Worm (Caenorhabditis elegans) whole organism, early embryonic: ENCODE measurements around the gene spp-27.

Experiments used
- B0310.2 ChIP-seq: sonication (generic microtip); optimal IDR thresholded peaks from 2 replicates; lab custom pipeline; 2016; ENCODE audit warnings: mild to moderate bottlenecking, missing genetic modification characterization, missing compliant biosample characterization
- F13C5.2 ChIP-seq: sonication (generic microtip); optimal IDR thresholded peaks from 2 replicates; lab custom pipeline; 2017; ENCODE audit warnings: mild to moderate bottlenecking, missing genetic modification characterization, inconsistent platforms, missing compliant biosample characterization
- aly-1 ChIP-seq: sonication (generic microtip); optimal IDR thresholded peaks from 2 replicates; lab custom pipeline; 2016; ENCODE audit warnings: missing genetic modification characterization, missing compliant biosample characterization
- ama-1 ChIP-seq: fragments of 150-350 bp; optimal IDR thresholded peaks from 2 replicates; lab custom pipeline; 2014
- ceh-13 ChIP-seq: fragments of 200-800 bp; sonication (Bioruptor generic); optimal IDR thresholded peaks from 2 replicates; lab custom pipeline; 2018; ENCODE audit warnings: mild to moderate bottlenecking, missing genetic modification characterization, missing compliant biosample characterization
- ceh-36 ChIP-seq: sonication (generic microtip); optimal IDR thresholded peaks from 2 replicates; lab custom pipeline; 2016; ENCODE audit warnings: missing genetic modification characterization, inconsistent platforms, missing compliant biosample characterization
- ets-7 ChIP-seq: sonication (generic microtip); optimal IDR thresholded peaks from 2 replicates; lab custom pipeline; 2016; ENCODE audit warnings: missing genotype, missing genetic modification characterization, missing compliant biosample characterization
- flt-1 ChIP-seq: fragments of 200-800 bp; sonication (Bioruptor generic); IDR thresholded peaks from 2 replicates; pipeline ENCODE4 v1.3.6; 2022; ENCODE audit warnings: missing genetic modification characterization, missing compliant biosample characterization
- hmbx-1 ChIP-seq: sonication (generic microtip); optimal IDR thresholded peaks from 2 replicates; lab custom pipeline; 2016; ENCODE audit warnings: mild to moderate bottlenecking, missing genetic modification characterization, missing compliant biosample characterization
- hmg-4 ChIP-seq: fragments of 200-800 bp; sonication (Bioruptor generic); optimal IDR thresholded peaks from 2 replicates; lab custom pipeline; 2018; ENCODE audit warnings: mild to moderate bottlenecking, missing genetic modification characterization, missing compliant biosample characterization
- hnd-1 ChIP-seq: sonication (generic microtip); optimal IDR thresholded peaks from 2 replicates; lab custom pipeline; 2016; ENCODE audit warnings: missing genetic modification characterization, missing compliant biosample characterization
- pes-1 ChIP-seq: fragments of 200-800 bp; sonication (Bioruptor generic); IDR thresholded peaks from 2 replicates; pipeline ENCODE4 v1.3.6; 2022; ENCODE audit warnings: missing genetic modification reagents, missing genetic modification characterization, missing compliant biosample characterization
- scrt-1 ChIP-seq: fragments of 200-800 bp; sonication (Bioruptor generic); IDR thresholded peaks from 2 replicates; pipeline ENCODE4 v1.3.6; 2022; ENCODE audit warnings: missing genetic modification characterization, missing compliant biosample characterization
- sea-1 ChIP-seq: fragments of 200-800 bp; sonication (Bioruptor generic); conservative IDR thresholded peaks from 2 replicates; pipeline ENCODE4 v1.3.6; 2022; ENCODE audit warnings: missing genetic modification characterization, missing compliant biosample characterization
- tbx-11 ChIP-seq: fragments of 200-800 bp; sonication (Bioruptor generic); IDR thresholded peaks from 2 replicates; pipeline ENCODE4 v1.3.6; 2022; ENCODE audit warnings: missing genetic modification characterization, missing compliant biosample characterization
- tbx-37 ChIP-seq: fragments of 200-800 bp; sonication (Bioruptor generic); conservative IDR thresholded peaks from 2 replicates; pipeline ENCODE4 v1.3.6; 2022; ENCODE audit warnings: missing genetic modification reagents, missing genetic modification characterization, missing compliant biosample characterization
- tra-4 ChIP-seq: sonication (generic microtip); optimal IDR thresholded peaks from 2 replicates; lab custom pipeline; 2017; ENCODE audit warnings: missing genetic modification characterization, missing compliant biosample characterization

Gene spp-27

DNA sequence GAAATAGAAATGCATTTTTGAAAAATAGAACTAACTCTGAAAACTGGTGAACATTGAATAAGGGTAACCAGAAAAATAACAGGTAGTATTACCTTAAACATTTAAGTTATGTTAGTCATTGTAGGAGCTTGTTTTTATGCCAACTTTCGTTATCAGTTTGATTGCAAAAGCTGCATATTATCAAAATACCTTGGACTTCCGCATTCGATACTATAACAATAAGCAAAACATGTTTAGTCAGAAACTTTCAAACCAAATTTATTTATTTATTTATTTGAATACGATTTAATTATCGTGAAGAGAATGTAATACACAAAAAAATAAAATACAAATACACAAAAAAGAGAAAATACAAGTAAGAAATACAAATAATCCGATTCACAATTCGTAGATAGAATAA, 2.6 kb downstream of the spp-27 start, which contains the start of gene K04A8.19:
Gene K04A8.19, minus strand, starts transcription at position 101 of the 400 bp plus-strand sequence.
- TF ChIP-seq tbx-11 (GFP tag; lab: Robert Waterston, UW) (no peak), ceh-36 (tag; lab: Kevin White, UChicago) (no peak), flt-1 (GFP tag; lab: Robert Waterston, UW) (no peak), aly-1 (tag; lab: Kevin White, UChicago) (no peak), tra-4 (tag; lab: Kevin White, UChicago) (no peak), hnd-1 (tag; lab: Kevin White, UChicago) (no peak), sea-1 (no peak), hmbx-1 (no peak), B0310.2 (tag; lab: Kevin White, UChicago) (no peak), ceh-13 (GFP tag; lab: Kevin White, UChicago) (no peak), hmg-4 (GFP tag; lab: Kevin White, UChicago) (no peak), scrt-1 (GFP tag; lab: Robert Waterston, UW) (no peak), ets-7 (no peak), ama-1 (no peak), pes-1 (GFP tag; lab: Robert Waterston, UW) (no peak), tbx-37 (GFP tag; lab: Robert Waterston, UW) (no peak), F13C5.2 (tag; lab: Kevin White, UChicago) (no peak)

DNA sequence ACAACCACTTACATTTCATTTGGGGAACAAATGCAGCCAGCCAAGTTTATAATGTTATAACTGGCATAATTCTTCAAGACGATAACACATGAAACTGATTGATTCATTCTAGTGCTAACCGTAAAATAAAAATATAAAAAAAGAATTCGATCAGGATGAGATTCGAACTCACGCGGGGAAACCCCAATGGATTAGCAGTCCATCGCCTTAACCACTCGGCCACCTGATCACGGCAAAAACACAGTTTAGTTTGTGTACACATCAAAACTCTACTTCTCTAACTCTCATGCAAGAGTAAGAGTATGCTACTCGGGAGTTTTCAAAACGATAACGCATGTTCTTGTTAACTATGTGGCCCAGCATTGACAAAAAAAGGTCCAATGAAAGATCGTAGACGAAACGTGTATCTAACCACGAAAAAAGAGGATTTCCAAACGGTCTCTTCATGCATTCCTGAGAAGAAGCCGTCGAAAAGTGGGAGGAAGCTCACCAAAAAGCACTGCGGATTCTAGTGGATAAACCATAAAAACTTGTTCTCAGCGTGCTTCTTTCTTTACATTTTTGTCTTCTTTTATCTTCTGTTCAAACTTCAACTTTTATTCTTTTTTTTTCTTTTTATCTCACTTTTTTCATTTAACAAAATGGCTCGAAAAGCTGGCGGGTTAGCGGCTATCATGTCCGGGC, 5.1 kb downstream of the spp-27 start, which contains the start of gene twk-10:
Gene twk-10, plus strand, starts transcription at position 634 of the 684 bp plus-strand sequence.
- TF ChIP-seq B0310.2 (tag; lab: Kevin White, UChicago) (no peak), F13C5.2 (tag; lab: Kevin White, UChicago) (no peak), tbx-11 (GFP tag; lab: Robert Waterston, UW) (no peak), ets-7 (no peak), tbx-37 (GFP tag; lab: Robert Waterston, UW) (0 out of 2 replicates have a peak, but pooled peaks have one; percentile 39), ceh-36 (tag; lab: Kevin White, UChicago) (peak; percentile 23), ama-1 (no peak), tra-4 (tag; lab: Kevin White, UChicago) (no peak), sea-1 (no peak), hnd-1 (tag; lab: Kevin White, UChicago) (no peak), hmg-4 (GFP tag; lab: Kevin White, UChicago) (no peak), aly-1 (tag; lab: Kevin White, UChicago) (no peak), pes-1 (GFP tag; lab: Robert Waterston, UW) (no peak; the same call in 1 of the 2 replicates), ceh-13 (GFP tag; lab: Kevin White, UChicago) (no peak), hmbx-1 (no peak), scrt-1 (GFP tag; lab: Robert Waterston, UW) (peak; percentile 62; the same call in 1 of the 2 replicates), flt-1 (GFP tag; lab: Robert Waterston, UW) (peak; percentile 48)

ce11 chrV:6549871-6550270, 7.1 kb downstream of the spp-27 start, which contains the start of gene lipl-4:
lipl-4 (plus strand) TSS chrV:6550171.
- TF ChIP-seq tbx-11 (GFP tag; lab: Robert Waterston, UW) (no peak), flt-1 (GFP tag; lab: Robert Waterston, UW) (no peak), F13C5.2 (tag; lab: Kevin White, UChicago) (no peak)

ce11 chrV:6549148-6549547, 7.8 kb downstream of the spp-27 start, which contains the start of gene K04A8.20:
K04A8.20 (plus strand) TSS chrV:6549448.
- TF ChIP-seq hnd-1 (tag; lab: Kevin White, UChicago) (no peak), ceh-36 (tag; lab: Kevin White, UChicago) (no peak), F13C5.2 (tag; lab: Kevin White, UChicago) (no peak), B0310.2 (tag; lab: Kevin White, UChicago) (no peak), sea-1 (no peak), hmbx-1 (no peak), aly-1 (tag; lab: Kevin White, UChicago) (no peak), ets-7 (no peak), scrt-1 (GFP tag; lab: Robert Waterston, UW) (no peak), tbx-37 (GFP tag; lab: Robert Waterston, UW) (no peak), tra-4 (tag; lab: Kevin White, UChicago) (no peak), hmg-4 (GFP tag; lab: Kevin White, UChicago) (no peak), tbx-11 (GFP tag; lab: Robert Waterston, UW) (no peak), ama-1 (no peak), ceh-13 (GFP tag; lab: Kevin White, UChicago) (no peak), flt-1 (GFP tag; lab: Robert Waterston, UW) (no peak), pes-1 (GFP tag; lab: Robert Waterston, UW) (no peak)

ce11 chrV:6548309-6548708, 8.6 kb downstream of the spp-27 start:
- TF ChIP-seq pes-1 (GFP tag; lab: Robert Waterston, UW) (no peak), ceh-36 (tag; lab: Kevin White, UChicago) (no peak), ama-1 (no peak), sea-1 (no peak), tra-4 (tag; lab: Kevin White, UChicago) (no peak)

ce11 chrV:6546450-6547171, 10.3 kb downstream of the spp-27 start, which contains the start of gene dre-1:
dre-1 (minus strand) TSS chrV:6546500.
- TF ChIP-seq ceh-13 (GFP tag; lab: Kevin White, UChicago) (no peak), ets-7 (no peak), B0310.2 (tag; lab: Kevin White, UChicago) (no peak), sea-1 (no peak), tbx-37 (GFP tag; lab: Robert Waterston, UW) (no peak), hnd-1 (tag; lab: Kevin White, UChicago) (no peak), tbx-11 (GFP tag; lab: Robert Waterston, UW) (no peak), hmbx-1 (no peak), aly-1 (tag; lab: Kevin White, UChicago) (no peak), tra-4 (tag; lab: Kevin White, UChicago) (no peak), flt-1 (GFP tag; lab: Robert Waterston, UW) (no peak), F13C5.2 (tag; lab: Kevin White, UChicago) (no peak), ama-1 (no peak), scrt-1 (GFP tag; lab: Robert Waterston, UW) (no peak), hmg-4 (GFP tag; lab: Kevin White, UChicago) (no peak), ceh-36 (tag; lab: Kevin White, UChicago) (no peak), pes-1 (GFP tag; lab: Robert Waterston, UW) (no peak)
